Worm (Caenorhabditis elegans) whole organism, mixed stage, embryonic: ENCODE measurements around the gene C10C5.5.

Experiments used
- bed-3 ChIP-seq: fragments of 200-800 bp; sonication (Bioruptor generic); optimal IDR thresholded peaks from 3 replicates; lab custom pipeline; 2018; ENCODE audit warnings: mild to moderate bottlenecking, missing genetic modification characterization, moderate library complexity, missing compliant biosample characterization
- blmp-1 ChIP-seq: fragments of 150-350 bp; optimal IDR thresholded peaks from 2 replicates; lab custom pipeline; 2014; ENCODE audit warnings: missing biosample characterization, missing genetic modification characterization
- ceh-39 ChIP-seq: fragments of 150-350 bp; optimal IDR thresholded peaks from 2 replicates; lab custom pipeline; 2014; ENCODE audit warnings: missing biosample characterization, missing genetic modification characterization
- ceh-43 ChIP-seq: fragments of 200-800 bp; sonication (Bioruptor generic); optimal IDR thresholded peaks from 2 replicates; lab custom pipeline; 2018; ENCODE audit warnings: mild to moderate bottlenecking, missing genetic modification characterization, moderate library complexity, missing compliant biosample characterization
- ceh-83 ChIP-seq: fragments of 200-800 bp; sonication (Bioruptor generic); optimal IDR thresholded peaks from 2 replicates; lab custom pipeline; 2018; ENCODE audit warnings: mild to moderate bottlenecking, missing genetic modification characterization, missing compliant biosample characterization
- ces-1 ChIP-seq: fragments of 150-350 bp; optimal IDR thresholded peaks from 2 replicates; lab custom pipeline; 2014; ENCODE audit warnings: missing biosample characterization, missing genetic modification reagents, missing genetic modification characterization
- cnd-1 ChIP-seq: fragments of 200-800 bp; sonication (Bioruptor generic); optimal IDR thresholded peaks from 2 replicates; lab custom pipeline; 2018; ENCODE audit warnings: mild to moderate bottlenecking, missing genetic modification characterization, missing compliant biosample characterization
- drap-1 ChIP-seq: fragments of 200-800 bp; sonication (Bioruptor generic); optimal IDR thresholded peaks from 3 replicates; lab custom pipeline; 2018; ENCODE audit warnings: mild to moderate bottlenecking, missing genetic modification characterization, missing compliant biosample characterization
- elt-1 ChIP-seq: sonication (generic microtip); optimal IDR thresholded peaks from 2 replicates; lab custom pipeline; 2017; ENCODE audit warnings: missing genetic modification characterization, mild to moderate bottlenecking, missing compliant biosample characterization, antibody characterized with exemption, moderate library complexity, borderline replicate concordance; ENCODE audit not compliant: insufficient read depth
- elt-3 ChIP-seq: fragments of 150-350 bp; optimal IDR thresholded peaks from 2 replicates; lab custom pipeline; 2014; ENCODE audit warnings: missing biosample characterization, missing genetic modification characterization
- flh-1 ChIP-seq: fragments of 200-800 bp; sonication (Bioruptor generic); optimal IDR thresholded peaks from 2 replicates; lab custom pipeline; 2018; ENCODE audit warnings: mild to moderate bottlenecking, missing genetic modification characterization, moderate library complexity, missing compliant biosample characterization
- hlh-1 ChIP-seq: fragments of 150-350 bp; optimal IDR thresholded peaks from 2 replicates; lab custom pipeline; 2014; ENCODE audit warnings: missing biosample characterization, missing genetic modification reagents, missing genetic modification characterization
- lin-13 ChIP-seq: fragments of 150-350 bp; optimal IDR thresholded peaks from 2 replicates; lab custom pipeline; 2014; ENCODE audit warnings: missing biosample characterization, missing genetic modification characterization
- lin-32 ChIP-seq: fragments of 200-800 bp; sonication (Bioruptor generic); optimal IDR thresholded peaks from 2 replicates; lab custom pipeline; 2018; ENCODE audit warnings: mild to moderate bottlenecking, missing genetic modification characterization, missing compliant biosample characterization
- lsy-2 ChIP-seq: fragments of 150-350 bp; optimal IDR thresholded peaks from 2 replicates; lab custom pipeline; 2014; ENCODE audit warnings: missing biosample characterization, missing genetic modification characterization
- mab-5 ChIP-seq: fragments of 150-350 bp; optimal IDR thresholded peaks from 2 replicates; lab custom pipeline; 2014; ENCODE audit warnings: missing biosample characterization, missing genetic modification characterization
- mep-1 ChIP-seq: fragments of 150-350 bp; optimal IDR thresholded peaks from 2 replicates; lab custom pipeline; 2017; ENCODE audit warnings: missing biosample characterization, missing genetic modification reagents, missing genetic modification characterization, inconsistent platforms
- mls-2 ChIP-seq: sonication (generic microtip); optimal IDR thresholded peaks from 2 replicates; lab custom pipeline; 2016; ENCODE audit warnings: mild to moderate bottlenecking, missing genetic modification characterization, moderate library complexity, missing compliant biosample characterization
- nhr-12 ChIP-seq: fragments of 150-350 bp; optimal IDR thresholded peaks from 2 replicates; lab custom pipeline; 2014; ENCODE audit warnings: missing biosample characterization, missing genetic modification characterization
- nhr-2 ChIP-seq: fragments of 150-350 bp; optimal IDR thresholded peaks from 2 replicates; lab custom pipeline; 2014; ENCODE audit warnings: missing biosample characterization, missing genetic modification characterization
- nhr-237 ChIP-seq: fragments of 150-350 bp; optimal IDR thresholded peaks from 2 replicates; lab custom pipeline; 2014; ENCODE audit warnings: missing biosample characterization, missing genetic modification characterization
- nhr-28 ChIP-seq: fragments of 150-350 bp; optimal IDR thresholded peaks from 2 replicates; lab custom pipeline; 2014; ENCODE audit warnings: missing biosample characterization, missing genetic modification characterization
- pha-4 ChIP-seq: fragments of 150-350 bp; optimal IDR thresholded peaks from 2 replicates; lab custom pipeline; 2018; ENCODE audit warnings: missing biosample characterization, missing genetic modification reagents, missing genetic modification characterization
- sem-2 ChIP-seq: fragments of 200-800 bp; sonication (Bioruptor generic); optimal IDR thresholded peaks from 2 replicates; lab custom pipeline; 2018; ENCODE audit warnings: mild to moderate bottlenecking, missing genetic modification characterization, missing compliant biosample characterization
- snpc-4 ChIP-seq: fragments of 150-350 bp; optimal IDR thresholded peaks from 2 replicates; lab custom pipeline; 2014; ENCODE audit warnings: missing biosample characterization, missing genetic modification characterization
- sptf-1 ChIP-seq: sonication (generic microtip); optimal IDR thresholded peaks from 2 replicates; lab custom pipeline; 2017; ENCODE audit warnings: mild to moderate bottlenecking, missing genetic modification characterization, moderate library complexity, missing compliant biosample characterization
- tbx-8 ChIP-seq: fragments of 200-800 bp; sonication (Bioruptor generic); optimal IDR thresholded peaks from 2 replicates; lab custom pipeline; 2018; ENCODE audit warnings: mild to moderate bottlenecking, missing genetic modification characterization, moderate library complexity, missing compliant biosample characterization
- unc-120 ChIP-seq: sonication (generic microtip); optimal IDR thresholded peaks from 2 replicates; lab custom pipeline; 2017; ENCODE audit warnings: missing genetic modification characterization, missing compliant biosample characterization; ENCODE audit not compliant: poor library complexity, severe bottlenecking
- unc-39 ChIP-seq: fragments of 150-350 bp; optimal IDR thresholded peaks from 2 replicates; lab custom pipeline; 2014; ENCODE audit warnings: missing biosample characterization, missing genetic modification characterization
- unc-62 ChIP-seq: fragments of 150-350 bp; optimal IDR thresholded peaks from 2 replicates; lab custom pipeline; 2014; ENCODE audit warnings: missing biosample characterization, missing genetic modification reagents, missing genetic modification characterization
- zip-8 ChIP-seq: fragments of 150-350 bp; optimal IDR thresholded peaks from 2 replicates; lab custom pipeline; 2014; ENCODE audit warnings: missing biosample characterization, missing genetic modification characterization
- ztf-11 ChIP-seq: fragments of 150-350 bp; optimal IDR thresholded peaks from 2 replicates; lab custom pipeline; 2014; ENCODE audit warnings: missing biosample characterization, missing genetic modification characterization

The C10C5.5 gene

ce11 chrIV:9381136-9381535, at the start of gene C10C5.5:
C10C5.5 (plus strand) TSS chrIV:9381436.
- TF ChIP-seq nhr-2 (tag; lab: Kevin White, UChicago): no peak
- no peak for TF ChIP-seq cnd-1 (tag; lab: Kevin White, UChicago)
- TF ChIP-seq pha-4 (tag; lab: Kevin White, UChicago): no peak
- no peak for TF ChIP-seq nhr-12
- TF ChIP-seq ces-1: no peak
- no peak for TF ChIP-seq bed-3

ce11 chrIV:9333007-9333406, 48.2 kb upstream of the C10C5.5 start:
- no peak for TF ChIP-seq pha-4 (tag; lab: Kevin White, UChicago)
- TF ChIP-seq lin-13 (tag; lab: Kevin White, UChicago): no peak
- no peak for TF ChIP-seq flh-1 (GFP tag; lab: Kevin White, UChicago)
- no peak for TF ChIP-seq elt-1 (tag; lab: Kevin White, UChicago)
- no peak for TF ChIP-seq elt-3 (tag; lab: Kevin White, UChicago)
- TF ChIP-seq ceh-83 (GFP tag; lab: Kevin White, UChicago): no peak
- TF ChIP-seq mls-2: no peak
- TF ChIP-seq ceh-43: no peak
- no peak for TF ChIP-seq sptf-1
- TF ChIP-seq bed-3: no peak
- TF ChIP-seq nhr-2 (tag; lab: Kevin White, UChicago): no peak
- TF ChIP-seq mab-5 (tag; lab: Kevin White, UChicago): no peak

ce11 chrIV:9335552-9336251, 45.5 kb upstream of the C10C5.5 start, which contains the start of the genes coa-4 and T20D3.14:
coa-4 (minus strand) TSS chrIV:9335602.
T20D3.14 (minus strand) TSS chrIV:9335909.
- TF ChIP-seq nhr-237 (tag; lab: Kevin White, UChicago): no peak
- no peak for TF ChIP-seq sem-2 (GFP tag; lab: Kevin White, UChicago)
- TF ChIP-seq elt-1 (tag; lab: Kevin White, UChicago): no peak
- TF ChIP-seq snpc-4: no peak
- TF ChIP-seq ztf-11: no peak
- no peak for TF ChIP-seq mls-2
- TF ChIP-seq mep-1 (tag; lab: Kevin White, UChicago): no peak
- TF ChIP-seq lin-32 (GFP tag; lab: Kevin White, UChicago): no peak
- no peak for TF ChIP-seq hlh-1 (tag; lab: Kevin White, UChicago)
- TF ChIP-seq ceh-39: no peak
- no peak for TF ChIP-seq ceh-83 (GFP tag; lab: Kevin White, UChicago)
- TF ChIP-seq nhr-28: no peak
- no peak for TF ChIP-seq lsy-2
- TF ChIP-seq cnd-1 (tag; lab: Kevin White, UChicago): no peak
- TF ChIP-seq unc-120: no peak

ce11 chrIV:9336538-9337090, 44.6 kb upstream of the C10C5.5 start, which contains the start of gene T20D3.5:
T20D3.5 (plus strand) TSS chrIV:9337040.
- no peak for TF ChIP-seq sptf-1
- no peak for TF ChIP-seq ztf-11
- no peak for TF ChIP-seq elt-3 (tag; lab: Kevin White, UChicago)
- TF ChIP-seq unc-62: no peak
- no peak for TF ChIP-seq zip-8 (tag; lab: Kevin White, UChicago)
- no peak for TF ChIP-seq lin-13 (tag; lab: Kevin White, UChicago)

- no peak for TF ChIP-seq cnd-1 (tag; lab: Kevin White, UChicago)
- TF ChIP-seq unc-62: no peak
- TF ChIP-seq unc-39 (tag; lab: Kevin White, UChicago): no peak
- TF ChIP-seq nhr-2 (tag; lab: Kevin White, UChicago): no peak
- TF ChIP-seq ceh-39: no peak
- no peak for TF ChIP-seq tbx-8
- TF ChIP-seq mab-5 (tag; lab: Kevin White, UChicago): no peak
- no peak for TF ChIP-seq drap-1 (GFP tag; lab: Kevin White, UChicago)
- no peak for TF ChIP-seq lin-13 (tag; lab: Kevin White, UChicago)
- TF ChIP-seq snpc-4: no peak
- TF ChIP-seq elt-3 (tag; lab: Kevin White, UChicago): no peak
- TF ChIP-seq nhr-237 (tag; lab: Kevin White, UChicago): no peak
- no peak for TF ChIP-seq blmp-1 (tag; lab: Kevin White, UChicago)
Observed at ce11 chrIV:9339205-9339604, 42.0 kb upstream of the C10C5.5 start, which contains the start of gene T20D3.6. T20D3.6 (minus strand) TSS chrIV:9339305.
